Fruit fly (Drosophila melanogaster): ENCODE measurements around the gene PNKP.

Gene PNKP

dm6 chr3R:8313038-8313437, 30.3 kb downstream of the PNKP start, which contains the start of gene CG7483:
Gene CG7483 (plus strand): TSS chr3R:8313208.
- TF ChIP-seq dmrt93B (GFP tag; optimal IDR thresholded peaks at IDR 0.05) (no peak), sv (GFP tag; optimal IDR thresholded peaks at IDR 0.05) (no peak)

- TF ChIP-seq N (GFP tag; optimal IDR thresholded peaks at IDR 0.05) (no peak), foxo (GFP tag; optimal IDR thresholded peaks at IDR 0.05) (no peak), ey (GFP tag; optimal IDR thresholded peaks at IDR 0.05) (no peak), brk (GFP tag; optimal IDR thresholded peaks at IDR 0.05) (no peak), Hr78 (GFP tag; optimal IDR thresholded peaks at IDR 0.05) (no peak), psq (GFP tag; optimal IDR thresholded peaks at IDR 0.05) (no peak)
Observed at dm6 chr3R:8312037-8312436, 31.3 kb downstream of the PNKP start, which contains the start of the genes CG11694 and CG11698. Gene CG11694 (minus strand): TSS chr3R:8312137. Gene CG11698 (plus strand): TSS chr3R:8312188.

DNA sequence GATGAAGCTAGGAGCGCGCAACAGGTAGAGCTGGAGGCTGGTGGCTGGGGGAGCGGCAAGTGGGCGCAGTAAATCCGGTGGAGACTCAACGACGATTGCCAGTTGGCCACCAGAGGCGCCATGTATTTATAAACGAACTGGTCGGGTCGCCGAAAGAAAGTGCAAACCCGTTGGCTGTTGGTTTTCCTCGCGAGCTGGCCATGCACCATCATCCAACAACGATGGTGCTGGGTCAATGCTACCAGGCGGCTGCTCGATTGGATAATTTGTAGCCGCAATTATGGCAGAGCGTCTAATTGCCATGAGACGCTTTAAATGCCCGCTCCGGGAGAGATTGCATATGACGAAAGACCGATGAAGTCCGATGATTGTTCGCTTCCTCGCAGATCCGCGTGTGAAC, 32.6 kb downstream of the PNKP start, which contains the start of gene CG11693:
Gene CG11693, minus strand, starts transcription at position 101 of the 400 bp plus-strand sequence.
- TF ChIP-seq N (GFP tag; optimal IDR thresholded peaks at IDR 0.05) (no peak), Dif (GFP tag; optimal IDR thresholded peaks at IDR 0.05; ENCODE audit: partially characterized antibody) (no peak), Hr83 (GFP tag; optimal IDR thresholded peaks at IDR 0.05; ENCODE audit: poor library complexity, severe bottlenecking) (no peak), Dfd (GFP tag; optimal IDR thresholded peaks at IDR 0.05) (no peak), woc (GFP tag; optimal IDR thresholded peaks at IDR 0.05) (no peak), foxo (GFP tag; optimal IDR thresholded peaks at IDR 0.05) (no peak), sv (GFP tag; optimal IDR thresholded peaks at IDR 0.05) (no peak), Jra (GFP tag; optimal IDR thresholded peaks at IDR 0.05) (no peak), lola (GFP tag; optimal IDR thresholded peaks at IDR 0.05) (no peak), pan (optimal IDR thresholded peaks at IDR 0.05) (no peak), OdsH (GFP tag; optimal IDR thresholded peaks at IDR 0.05) (no peak), tai (GFP tag; optimal IDR thresholded peaks at IDR 0.05) (no peak), dsf (GFP tag; optimal IDR thresholded peaks at IDR 0.05; ENCODE audit: borderline replicate concordance) (no peak), CG32264 (GFP tag; optimal IDR thresholded peaks at IDR 0.05) (no peak)

DNA sequence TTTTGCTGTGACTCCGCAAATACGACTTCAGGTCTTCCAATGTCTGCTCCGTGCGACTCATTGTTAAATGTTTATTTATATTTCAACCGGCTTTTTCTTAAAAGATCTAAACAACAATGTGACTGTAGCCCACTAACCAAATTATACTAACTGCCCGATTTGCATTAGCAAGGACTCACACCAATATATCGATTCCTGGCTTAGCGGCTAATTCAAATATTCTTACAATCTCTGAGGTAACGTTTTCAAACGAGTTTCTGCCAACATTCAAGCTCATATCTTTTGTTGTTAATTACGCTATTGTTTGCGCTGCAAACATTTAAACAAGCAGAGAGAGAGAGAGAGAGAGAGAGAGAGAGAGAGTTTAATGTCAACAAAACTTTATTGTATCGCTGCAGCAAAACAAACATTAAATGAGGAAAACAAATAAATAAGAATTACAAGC, 34.8 kb downstream of the PNKP start, which contains the start of gene tex:
Gene tex, minus strand, starts transcription at position 131 of the 445 bp plus-strand sequence.
- TF ChIP-seq dmrt93B (GFP tag; optimal IDR thresholded peaks at IDR 0.05) (no peak), OdsH (GFP tag; optimal IDR thresholded peaks at IDR 0.05) (no peak), Myc (optimal IDR thresholded peaks at IDR 0.05) (no peak), sv (GFP tag; optimal IDR thresholded peaks at IDR 0.05) (no peak), brk (GFP tag; optimal IDR thresholded peaks at IDR 0.05) (no peak), Dfd (GFP tag; optimal IDR thresholded peaks at IDR 0.05) (no peak), N (GFP tag; optimal IDR thresholded peaks at IDR 0.05) (no peak), Hnf4 (GFP tag; optimal IDR thresholded peaks at IDR 0.05) (no peak), CG32264 (GFP tag; optimal IDR thresholded peaks at IDR 0.05) (no peak), fru (GFP tag; optimal IDR thresholded peaks at IDR 0.05) (no peak), Mio (GFP tag; optimal IDR thresholded peaks at IDR 0.05) (no peak), br (GFP tag; optimal IDR thresholded peaks at IDR 0.05) (no peak), CG9705 (GFP tag; optimal IDR thresholded peaks at IDR 0.05) (no peak), Jra (GFP tag; optimal IDR thresholded peaks at IDR 0.05) (no peak), Sp1 (GFP tag; optimal IDR thresholded peaks at IDR 0.05) (no peak), psq (GFP tag; optimal IDR thresholded peaks at IDR 0.05) (no peak), foxo (GFP tag; optimal IDR thresholded peaks at IDR 0.05) (no peak), GATAd (GFP tag; optimal IDR thresholded peaks at IDR 0.05) (no peak), HLH106 (tag; optimal IDR thresholded peaks at IDR 0.05) (no peak), Hr83 (GFP tag; optimal IDR thresholded peaks at IDR 0.05; ENCODE audit: poor library complexity, severe bottlenecking) (no peak)

dm6 chr3R:8307283-8307682, 36.0 kb downstream of the PNKP start:
- no peak for TF ChIP-seq Hr83 (GFP tag; optimal IDR thresholded peaks at IDR 0.05; ENCODE audit: poor library complexity, severe bottlenecking)
- TF ChIP-seq usp (GFP tag; optimal IDR thresholded peaks at IDR 0.05), result no peak
- TF ChIP-seq sage (GFP tag; optimal IDR thresholded peaks at IDR 0.05), result no peak
- no peak for TF ChIP-seq GATAd (GFP tag; optimal IDR thresholded peaks at IDR 0.05)

dm6 chr3R:8306927-8307261, 36.4 kb downstream of the PNKP start:
- TF ChIP-seq foxo (GFP tag; optimal IDR thresholded peaks at IDR 0.05) (no peak), dsf (GFP tag; optimal IDR thresholded peaks at IDR 0.05; ENCODE audit: borderline replicate concordance) (no peak), sage (GFP tag; optimal IDR thresholded peaks at IDR 0.05) (no peak), lola (GFP tag; optimal IDR thresholded peaks at IDR 0.05) (no peak), usp (GFP tag; optimal IDR thresholded peaks at IDR 0.05) (no peak), Dif (GFP tag; optimal IDR thresholded peaks at IDR 0.05; ENCODE audit: partially characterized antibody) (no peak), HLH106 (tag; optimal IDR thresholded peaks at IDR 0.05) (no peak), ey (GFP tag; optimal IDR thresholded peaks at IDR 0.05) (no peak), CG32264 (GFP tag; optimal IDR thresholded peaks at IDR 0.05) (no peak), fru (GFP tag; optimal IDR thresholded peaks at IDR 0.05) (no peak)
